Fruit fly (Drosophila melanogaster) S2 (cell line): ENCODE data around the gene Drsl5.

Experiments used
- CG8478 ChIP-seq: fragments of >200 bp; optimal IDR thresholded peaks from 2 replicates; lab custom pipeline; 2018
- CTCF ChIP-seq, 2 experiments: fragments of >200 bp; optimal IDR thresholded peaks; 2 replicates each; lab custom pipeline; 2018

- TF ChIP-seq CTCF (optimal IDR thresholded peaks at IDR 0.05; lab: Kevin White, UChicago): no peak
- TF ChIP-seq CG8478 (lab: Kevin White, UChicago): no peak
These were observed 20.9 kb downstream of the Drsl5 start for dm6 chr3L:3337345-3337928.
